Worm (Caenorhabditis elegans): ENCODE measurements around the gene Y66D12A.21.

Gene Y66D12A.21

DNA sequence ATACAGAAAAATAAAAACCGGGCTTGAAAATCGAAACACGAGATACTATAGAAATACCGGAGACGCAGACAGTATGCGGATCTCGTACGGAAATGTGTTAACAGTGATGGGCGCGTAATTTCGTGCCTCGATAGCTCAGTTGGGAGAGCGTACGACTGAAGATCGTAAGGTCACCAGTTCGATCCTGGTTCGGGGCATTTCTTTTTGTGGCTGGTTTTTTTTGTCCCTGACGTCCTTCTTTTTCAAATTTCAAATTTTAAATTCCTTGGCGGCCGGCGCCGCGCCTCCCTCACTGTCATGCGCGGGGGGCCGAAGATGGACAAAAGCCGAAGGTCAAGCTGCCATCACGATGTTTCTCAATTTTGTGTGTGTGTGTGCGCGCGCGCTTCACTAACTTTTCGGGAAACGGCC lies 49.6 kb upstream of the Y66D12A.21 start (continued):
- peak; percentile 15 to 57 for TF ChIP-seq lin-35 (GFP tag; optimal IDR thresholded peaks at IDR 0.05)
- no peak for TF ChIP-seq lin-39 (tag; optimal IDR thresholded peaks at IDR 0.05)
- TF ChIP-seq blmp-1 (tag; optimal IDR thresholded peaks at IDR 0.05), result no peak
- TF ChIP-seq unc-62 (GFP tag; optimal IDR thresholded peaks at IDR 0.05), result no peak
- peak in 1 of 3 experiments; percentile 12 for TF ChIP-seq dpl-1 (GFP tag; optimal IDR thresholded peaks at IDR 0.05)
- TF ChIP-seq sptf-1 (tag; optimal IDR thresholded peaks at IDR 0.05), result no peak
- no peak for TF ChIP-seq vab-15 (tag; optimal IDR thresholded peaks at IDR 0.05)
- TF ChIP-seq dsc-1 (tag; optimal IDR thresholded peaks at IDR 0.05), result no peak
- peak; percentile 47 for TF ChIP-seq nhr-71 (tag; optimal IDR thresholded peaks at IDR 0.05)
- no peak for TF ChIP-seq egl-27 (tag; optimal IDR thresholded peaks at IDR 0.05)
- no peak for TF ChIP-seq tlp-1 (tag; optimal IDR thresholded peaks at IDR 0.05)
- TF ChIP-seq nhr-20 (tag; optimal IDR thresholded peaks at IDR 0.05), result peak; percentile 45
- no peak for TF ChIP-seq ets-5 (GFP tag; IDR thresholded peaks at IDR 0.05)
- TF ChIP-seq mab-9 (GFP tag; IDR thresholded peaks at IDR 0.05), result no peak
- TF ChIP-seq unc-86 (tag; optimal IDR thresholded peaks at IDR 0.05), result no peak
- no peak for TF ChIP-seq xbp-1 (tag; optimal IDR thresholded peaks at IDR 0.05)
- no peak for TF ChIP-seq C16A3.4 (tag; optimal IDR thresholded peaks at IDR 0.05)
- no peak for TF ChIP-seq zag-1 (tag; optimal IDR thresholded peaks at IDR 0.05)
- no peak for TF ChIP-seq unc-130 (tag; optimal IDR thresholded peaks at IDR 0.05)
- peak in 1 of 2 experiments; percentile 32 for TF ChIP-seq efl-1 (optimal IDR thresholded peaks at IDR 0.05)
- TF ChIP-seq efl-1 (GFP tag; optimal IDR thresholded peaks at IDR 0.05 in 1 of 2), result peak; percentile 8 to 92
- TF ChIP-seq lin-14 (GFP tag; optimal IDR thresholded peaks at IDR 0.05), result peak; percentile 68
- TF ChIP-seq mef-2 (tag; optimal IDR thresholded peaks at IDR 0.05), result no peak
- no peak for TF ChIP-seq pag-3 (tag; optimal IDR thresholded peaks at IDR 0.05; ENCODE audit: borderline replicate concordance, insufficient read depth)
- TF ChIP-seq irx-1 (tag; optimal IDR thresholded peaks at IDR 0.05), result no peak
- TF ChIP-seq nhr-47 (tag; optimal IDR thresholded peaks at IDR 0.05), result peak; percentile 45
- no peak for TF ChIP-seq fos-1 (tag; optimal IDR thresholded peaks at IDR 0.05)
- TF ChIP-seq aly-2 (tag; optimal IDR thresholded peaks at IDR 0.05), result no peak
- TF ChIP-seq ama-1 (optimal IDR thresholded peaks at IDR 0.05), result no peak
- no peak for TF ChIP-seq hlh-4 (tag; optimal IDR thresholded peaks at IDR 0.05)
- TF ChIP-seq nhr-237 (tag; optimal IDR thresholded peaks at IDR 0.05), result no peak
- TF ChIP-seq pax-3 (tag; optimal IDR thresholded peaks at IDR 0.05), result no peak

DNA sequence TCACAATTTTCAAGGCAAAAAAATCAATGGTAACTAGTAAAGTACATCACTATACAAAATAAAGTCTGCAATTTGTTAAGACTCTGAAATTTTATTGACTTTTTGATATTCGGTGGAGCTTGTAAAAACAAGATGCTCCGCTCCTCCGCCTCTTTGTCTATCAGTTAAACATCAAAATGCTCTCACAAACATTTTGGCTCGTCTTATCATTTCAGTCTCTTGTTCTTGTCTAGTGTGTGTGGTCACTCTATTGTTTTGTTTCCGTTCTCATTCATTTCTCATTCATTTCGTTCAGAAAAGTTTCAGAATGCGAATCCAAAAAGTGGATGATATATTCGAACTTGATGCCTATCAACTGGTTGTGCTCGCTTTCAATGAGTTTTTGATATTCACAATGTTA lies 43.0 kb upstream of the Y66D12A.21 start, which contains the start of gene Y66D12A.13:
TSS of gene Y66D12A.13 (plus strand) at position 301 of the 400 bp plus-strand sequence.
- no peak for TF ChIP-seq efl-1 (optimal IDR thresholded peaks at IDR 0.05)
- peak in 1 of 2 experiments; percentile 71 for TF ChIP-seq efl-1 (GFP tag; optimal IDR thresholded peaks at IDR 0.05 in 1 of 2)
- TF ChIP-seq tlp-1 (tag; optimal IDR thresholded peaks at IDR 0.05), result no peak

DNA sequence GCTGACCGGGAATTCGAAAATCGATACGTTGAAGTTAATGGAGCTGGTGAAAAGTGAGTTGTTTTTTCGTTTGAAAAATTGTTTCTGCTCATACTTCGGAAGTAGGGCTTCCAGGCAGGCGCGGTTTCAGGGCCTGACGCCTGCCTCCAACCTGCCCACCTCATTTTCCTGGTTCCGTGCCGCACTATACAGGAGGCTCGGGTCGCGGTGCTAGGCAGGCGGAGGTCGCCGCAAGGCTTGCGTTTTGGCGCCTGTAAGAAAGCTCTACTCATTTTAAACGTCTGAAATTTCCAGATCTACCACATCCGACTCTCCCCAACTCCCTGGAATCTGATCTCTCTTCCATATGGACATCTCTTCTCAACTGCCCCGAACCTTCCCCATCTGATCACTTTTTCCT lies 39.8 kb upstream of the Y66D12A.21 start:
- no peak for TF ChIP-seq nhr-20 (tag; optimal IDR thresholded peaks at IDR 0.05)
- no peak for TF ChIP-seq nhr-90 (tag; optimal IDR thresholded peaks at IDR 0.05; ENCODE audit: poor library complexity)
- no peak for TF ChIP-seq zip-4 (GFP tag; optimal IDR thresholded peaks at IDR 0.05)
- no peak for TF ChIP-seq pag-3 (tag; optimal IDR thresholded peaks at IDR 0.05; ENCODE audit: borderline replicate concordance, insufficient read depth)
- no peak for TF ChIP-seq ama-1 (optimal IDR thresholded peaks at IDR 0.05)
- no peak for TF ChIP-seq ztf-11 (tag; optimal IDR thresholded peaks at IDR 0.05)
- TF ChIP-seq lin-15B (tag; optimal IDR thresholded peaks at IDR 0.05), result no peak
- TF ChIP-seq lin-13 (GFP tag; optimal IDR thresholded peaks at IDR 0.05), result no peak
- no peak for TF ChIP-seq sup-37 (GFP tag; optimal IDR thresholded peaks at IDR 0.05)
- TF ChIP-seq nhr-47 (tag; optimal IDR thresholded peaks at IDR 0.05), result no peak
- TF ChIP-seq nhr-85 (tag), result no peak
- no peak for TF ChIP-seq nhr-19 (GFP tag; conservative IDR thresholded peaks at IDR 0.05)
- no peak for TF ChIP-seq nhr-77 (tag; optimal IDR thresholded peaks at IDR 0.05)
- no peak for TF ChIP-seq Y116A8C.19 (tag; optimal IDR thresholded peaks at IDR 0.05; ENCODE audit: borderline replicate concordance)
- no peak for TF ChIP-seq blmp-1 (tag; optimal IDR thresholded peaks at IDR 0.05)
- TF ChIP-seq dsc-1 (tag; optimal IDR thresholded peaks at IDR 0.05), result no peak
- no peak for TF ChIP-seq C34B4.2 (tag; optimal IDR thresholded peaks at IDR 0.05)
- TF ChIP-seq unc-86 (tag; optimal IDR thresholded peaks at IDR 0.05), result no peak
- no peak for TF ChIP-seq sox-4 (tag; optimal IDR thresholded peaks at IDR 0.05)
- no peak for TF ChIP-seq ceh-63 (GFP tag; optimal IDR thresholded peaks at IDR 0.05)

Data from whole organism, L1 larva.